Comparison of ENCODE assay signal across 1 fruit fly cellular context in genomic region chrX:16839905-16840304, dm6.
A peak's percentile ranks its signal among the peaks of the same experiment; 100 is the strongest.
TF ChIP-seq lines count a peak whose summit lies in the region.

No protein-coding gene starts in this region.

TF ChIP-seq in whole organism, embryonic, 481 proteins besides CTCF, POLR2A, EP300 and RAD21 (continued from another document and continues in another):
- TF ChIP-seq CG10147 (GFP tag; optimal IDR thresholded peaks at IDR 0.05; lab: Kevin White, UChicago), result no peak
- TF ChIP-seq Xbp1 (GFP tag; optimal IDR thresholded peaks at IDR 0.05; lab: Kevin White, UChicago), result no peak
- no peak for TF ChIP-seq CG15601 (tag; optimal IDR thresholded peaks at IDR 0.05; lab: Kevin White, UChicago)
- no peak for TF ChIP-seq bab2 (GFP tag; optimal IDR thresholded peaks at IDR 0.05; lab: Kevin White, UChicago)
- no peak for TF ChIP-seq Adf1 (GFP tag; IDR thresholded peaks at IDR 0.05; lab: Robert Waterston, UW)
- no peak for TF ChIP-seq Dip3 (GFP tag; optimal IDR thresholded peaks at IDR 0.05; lab: Kevin White, UChicago)
- peak; percentile 94 for TF ChIP-seq Ets65A (GFP tag; lab: Kevin White, UChicago)
- no peak for TF ChIP-seq p53 (GFP tag; optimal IDR thresholded peaks at IDR 0.05; lab: Kevin White, UChicago)
- no peak for TF ChIP-seq Atf6 (GFP tag; IDR thresholded peaks at IDR 0.05; lab: Robert Waterston, UW)
- no peak for TF ChIP-seq Sry-δ (GFP tag; optimal IDR thresholded peaks at IDR 0.05; lab: Kevin White, UChicago)
- TF ChIP-seq CG11247 (GFP tag; IDR thresholded peaks at IDR 0.05; lab: Robert Waterston, UW), result peak; percentile 34; the same call in 1 of the 2 replicates
- TF ChIP-seq chif (GFP tag; optimal IDR thresholded peaks at IDR 0.05; lab: Kevin White, UChicago), result peak in 1 of 2 experiments; percentile 7
- no peak for TF ChIP-seq jing (GFP tag; optimal IDR thresholded peaks at IDR 0.05; lab: Kevin White, UChicago)
- no peak for TF ChIP-seq br (optimal IDR thresholded peaks at IDR 0.05; lab: Kevin White, UChicago)
- peak; percentile 20 for TF ChIP-seq ind (GFP tag; optimal IDR thresholded peaks at IDR 0.05; lab: Kevin White, UChicago)
- TF ChIP-seq cas (GFP tag; IDR thresholded peaks at IDR 0.05; lab: Robert Waterston, UW), result no peak
- no peak for TF ChIP-seq slp2 (GFP tag; optimal IDR thresholded peaks at IDR 0.05; lab: Kevin White, UChicago)
- TF ChIP-seq CG1602 (GFP tag; optimal IDR thresholded peaks at IDR 0.05; lab: Kevin White, UChicago), result no peak
- TF ChIP-seq dpn (GFP tag; optimal IDR thresholded peaks at IDR 0.05; lab: Kevin White, UChicago), result peak in 1 of 2 experiments; percentile 33
- no peak for TF ChIP-seq tup (GFP tag; optimal IDR thresholded peaks at IDR 0.05; lab: Kevin White, UChicago)
- TF ChIP-seq CG4360 (GFP tag; IDR thresholded peaks at IDR 0.05; lab: Robert Waterston, UW), result no peak
- TF ChIP-seq NK7.1 (GFP tag; optimal IDR thresholded peaks at IDR 0.05; lab: Kevin White, UChicago), result no peak
- TF ChIP-seq Oli (tag; optimal IDR thresholded peaks at IDR 0.05; lab: Kevin White, UChicago), result no peak
- no peak for TF ChIP-seq dmrt11E (tag; optimal IDR thresholded peaks at IDR 0.05; lab: Kevin White, UChicago)
- TF ChIP-seq CG31388 (GFP tag; optimal IDR thresholded peaks at IDR 0.05; lab: Kevin White, UChicago), result no peak
- peak; percentile 2 for TF ChIP-seq bcd (GFP tag; optimal IDR thresholded peaks at IDR 0.05; lab: Kevin White, UChicago)
- no peak for TF ChIP-seq CG2129 (GFP tag; IDR thresholded peaks at IDR 0.05; lab: Robert Waterston, UW; ENCODE audit: partially characterized antibody)
- TF ChIP-seq CG11504 (tag; optimal IDR thresholded peaks at IDR 0.05; lab: Kevin White, UChicago), result peak; percentile 19
- TF ChIP-seq CG7786 (GFP tag; optimal IDR thresholded peaks at IDR 0.05; lab: Kevin White, UChicago), result no peak
- TF ChIP-seq CG7357 (GFP tag; IDR thresholded peaks at IDR 0.05; lab: Robert Waterston, UW), result no peak
- TF ChIP-seq Mad (GFP tag; optimal IDR thresholded peaks at IDR 0.05; lab: Kevin White, UChicago), result no peak
- TF ChIP-seq Doc3 (GFP tag; IDR thresholded peaks at IDR 0.05; lab: Robert Waterston, UW; ENCODE audit: partially characterized antibody), result no peak
- no peak for TF ChIP-seq esg (GFP tag; conservative IDR thresholded peaks at IDR 0.05; lab: Robert Waterston, UW)
- no peak for TF ChIP-seq CG13775 (GFP tag; optimal IDR thresholded peaks at IDR 0.05; lab: Kevin White, UChicago)
- no peak for TF ChIP-seq Dfd (GFP tag; optimal IDR thresholded peaks at IDR 0.05; lab: Kevin White, UChicago)
- TF ChIP-seq CG12104 (GFP tag; optimal IDR thresholded peaks at IDR 0.05; lab: Kevin White, UChicago), result no peak
- TF ChIP-seq CrebB (tag; optimal IDR thresholded peaks at IDR 0.05; lab: Kevin White, UChicago), result no peak
- no peak for TF ChIP-seq Antp (GFP tag; optimal IDR thresholded peaks at IDR 0.05; lab: Kevin White, UChicago)
- TF ChIP-seq gfzf (GFP tag; optimal IDR thresholded peaks at IDR 0.05; lab: Kevin White, UChicago), result peak; percentile 9
- no peak for TF ChIP-seq CG17385 (GFP tag; optimal IDR thresholded peaks at IDR 0.05; lab: Kevin White, UChicago)
- peak; percentile 15; the same call in 1 of the 2 replicates for TF ChIP-seq CG1024 (GFP tag; IDR thresholded peaks at IDR 0.05; lab: Robert Waterston, UW)
- TF ChIP-seq Deaf1 (tag; optimal IDR thresholded peaks at IDR 0.05; lab: Kevin White, UChicago), result no peak
- peak; percentile 56 for TF ChIP-seq Abd-B (GFP tag; optimal IDR thresholded peaks at IDR 0.05; lab: Kevin White, UChicago)
- peak; percentile 15; the same call in 1 of the 2 replicates for TF ChIP-seq NFAT (GFP tag; IDR thresholded peaks at IDR 0.05; lab: Robert Waterston, UW)
- TF ChIP-seq pzg (GFP tag; optimal IDR thresholded peaks at IDR 0.05; lab: Kevin White, UChicago), result peak; percentile 32
- TF ChIP-seq Aef1 (GFP tag; IDR thresholded peaks at IDR 0.05; lab: Robert Waterston, UW), result peak; percentile 11; the same call in 1 of the 3 replicates
- no peak for TF ChIP-seq Atf3 (GFP tag; optimal IDR thresholded peaks at IDR 0.05; lab: Kevin White, UChicago)
- no peak for TF ChIP-seq CG12071 (GFP tag; optimal IDR thresholded peaks at IDR 0.05; lab: Kevin White, UChicago)
- TF ChIP-seq inv (GFP tag; IDR thresholded peaks at IDR 0.05; lab: Robert Waterston, UW; ENCODE audit: partially characterized antibody), result no peak
- peak; percentile 38; the same call in 1 of the 2 replicates for TF ChIP-seq amos (GFP tag; IDR thresholded peaks at IDR 0.05; lab: Robert Waterston, UW; ENCODE audit: partially characterized antibody)
- no peak for TF ChIP-seq lbe (GFP tag; optimal IDR thresholded peaks at IDR 0.05; lab: Kevin White, UChicago)
- TF ChIP-seq PHDP (tag; optimal IDR thresholded peaks at IDR 0.05; lab: Kevin White, UChicago), result no peak
- TF ChIP-seq grn (GFP tag; optimal IDR thresholded peaks at IDR 0.05; lab: Kevin White, UChicago), result no peak
- peak; percentile 18 for TF ChIP-seq CG8944 (GFP tag; optimal IDR thresholded peaks at IDR 0.05; lab: Kevin White, UChicago)
- 0 out of 2 replicates have a peak, but pooled peaks have one; percentile 33 for TF ChIP-seq CG5953 (GFP tag; IDR thresholded peaks at IDR 0.05; lab: Robert Waterston, UW)
- TF ChIP-seq CG6272 (GFP tag; IDR thresholded peaks at IDR 0.05; lab: Robert Waterston, UW), result no peak
- no peak for TF ChIP-seq chinmo (GFP tag; IDR thresholded peaks at IDR 0.05; lab: Robert Waterston, UW; ENCODE audit: partially characterized antibody)
- TF ChIP-seq Meics (GFP tag; optimal IDR thresholded peaks at IDR 0.05; lab: Kevin White, UChicago), result no peak
- TF ChIP-seq lmd (GFP tag; IDR thresholded peaks at IDR 0.05; lab: Robert Waterston, UW), result no peak; the same call in 1 of the 2 replicates
- no peak for TF ChIP-seq ara (GFP tag; IDR thresholded peaks at IDR 0.05; lab: Robert Waterston, UW)
- TF ChIP-seq CG16813 (GFP tag; IDR thresholded peaks at IDR 0.05; lab: Robert Waterston, UW; ENCODE audit: partially characterized antibody), result no peak
- TF ChIP-seq Hsf (GFP tag; optimal IDR thresholded peaks at IDR 0.05; lab: Kevin White, UChicago), result no peak
- TF ChIP-seq CG11723 (GFP tag; optimal IDR thresholded peaks at IDR 0.05; lab: Kevin White, UChicago), result no peak
- no peak for TF ChIP-seq Vsx1 (GFP tag; optimal IDR thresholded peaks at IDR 0.05; lab: Kevin White, UChicago)
- TF ChIP-seq gem (tag; optimal IDR thresholded peaks at IDR 0.05; lab: Kevin White, UChicago), result no peak
- TF ChIP-seq CG17361 (GFP tag; IDR thresholded peaks at IDR 0.05; lab: Robert Waterston, UW), result no peak
- peak; percentile 14 for TF ChIP-seq Lhr (GFP tag; optimal IDR thresholded peaks at IDR 0.05; lab: Kevin White, UChicago)
- peak; percentile 29 for TF ChIP-seq HmgZ (tag; optimal IDR thresholded peaks at IDR 0.05; lab: Kevin White, UChicago)
- TF ChIP-seq nmo (GFP tag; optimal IDR thresholded peaks at IDR 0.05; lab: Kevin White, UChicago), result peak; percentile 30
- TF ChIP-seq CG6683 (GFP tag; optimal IDR thresholded peaks at IDR 0.05; lab: Kevin White, UChicago), result no peak
- TF ChIP-seq ci (GFP tag; IDR thresholded peaks at IDR 0.05; lab: Robert Waterston, UW), result no peak
- TF ChIP-seq crol (GFP tag; IDR thresholded peaks at IDR 0.05; lab: Robert Waterston, UW), result peak; percentile 41; the same call in 1 of the 2 replicates
- no peak for TF ChIP-seq insv (GFP tag; optimal IDR thresholded peaks at IDR 0.05; lab: Kevin White, UChicago)
- TF ChIP-seq pum (GFP tag; optimal IDR thresholded peaks at IDR 0.05; lab: Kevin White, UChicago), result peak; percentile 3
- peak; percentile 14; the same call in 1 of the 2 replicates for TF ChIP-seq ttk (GFP tag; IDR thresholded peaks at IDR 0.05; lab: Robert Waterston, UW)
- no peak for TF ChIP-seq Poxn (GFP tag; IDR thresholded peaks at IDR 0.05; lab: Robert Waterston, UW)
- TF ChIP-seq E2f2 (GFP tag; IDR thresholded peaks at IDR 0.05; lab: Robert Waterston, UW), result peak; percentile 80
- TF ChIP-seq Pdp1 (GFP tag; optimal IDR thresholded peaks at IDR 0.05; lab: Kevin White, UChicago), result peak in 1 of 2 experiments; percentile 90
- TF ChIP-seq lov (optimal IDR thresholded peaks at IDR 0.05; lab: Kevin White, UChicago), result no peak
- TF ChIP-seq lov (GFP tag; IDR thresholded peaks at IDR 0.05; lab: Robert Waterston, UW), result 0 out of 3 replicates have a peak, but pooled peaks have one; percentile 27
- TF ChIP-seq YL-1 (GFP tag; optimal IDR thresholded peaks at IDR 0.05; lab: Kevin White, UChicago), result no peak
- no peak for TF ChIP-seq zen2 (GFP tag; IDR thresholded peaks at IDR 0.05; lab: Robert Waterston, UW; ENCODE audit: partially characterized antibody)
- no peak for TF ChIP-seq chn (GFP tag; optimal IDR thresholded peaks at IDR 0.05; lab: Kevin White, UChicago)
- peak; percentile 14; the same call in 1 of the 4 replicates for TF ChIP-seq Gug (GFP tag; IDR thresholded peaks at IDR 0.05; lab: Robert Waterston, UW)
- no peak for TF ChIP-seq Hr78 (GFP tag; optimal IDR thresholded peaks at IDR 0.05; lab: Kevin White, UChicago)
- TF ChIP-seq ato (GFP tag; IDR thresholded peaks at IDR 0.05; lab: Robert Waterston, UW; ENCODE audit: partially characterized antibody), result no peak
- TF ChIP-seq CG8765 (GFP tag; IDR thresholded peaks at IDR 0.05; lab: Robert Waterston, UW), result no peak
- peak; percentile 96 for TF ChIP-seq CG2199 (GFP tag; IDR thresholded peaks at IDR 0.05; lab: Robert Waterston, UW)
- TF ChIP-seq CG18011 (GFP tag; optimal IDR thresholded peaks at IDR 0.05; lab: Kevin White, UChicago), result peak; percentile 99
- no peak for TF ChIP-seq CG4424 (GFP tag; optimal IDR thresholded peaks at IDR 0.05; lab: Kevin White, UChicago)
- no peak for TF ChIP-seq pita (GFP tag; optimal IDR thresholded peaks at IDR 0.05; lab: Kevin White, UChicago)
- no peak for TF ChIP-seq Sry-β (GFP tag; optimal IDR thresholded peaks at IDR 0.05; lab: Kevin White, UChicago)
- TF ChIP-seq CG13287 (GFP tag; IDR thresholded peaks at IDR 0.05; lab: Robert Waterston, UW; ENCODE audit: partially characterized antibody), result no peak; the same call in 1 of the 2 replicates
- TF ChIP-seq bsh (GFP tag; optimal IDR thresholded peaks at IDR 0.05; lab: Kevin White, UChicago), result no peak
- TF ChIP-seq Blimp-1 (GFP tag; optimal IDR thresholded peaks at IDR 0.05; lab: Kevin White, UChicago), result no peak
- no peak for TF ChIP-seq usp (GFP tag; optimal IDR thresholded peaks at IDR 0.05; lab: Kevin White, UChicago)
- peak; percentile 84 for TF ChIP-seq Myb (GFP tag; optimal IDR thresholded peaks at IDR 0.05; lab: Kevin White, UChicago)
- 0 out of 3 replicates have a peak, but pooled peaks have one; percentile 33 for TF ChIP-seq ken (GFP tag; IDR thresholded peaks at IDR 0.05; lab: Robert Waterston, UW)
- TF ChIP-seq NfI (GFP tag; optimal IDR thresholded peaks at IDR 0.05; lab: Kevin White, UChicago), result peak; percentile 6
- TF ChIP-seq CG4707 (GFP tag; optimal IDR thresholded peaks at IDR 0.05; lab: Kevin White, UChicago), result no peak
- TF ChIP-seq Med (GFP tag; lab: Kevin White, UChicago), result peak; percentile 78
- TF ChIP-seq CG17802 (tag; optimal IDR thresholded peaks at IDR 0.05; lab: Kevin White, UChicago), result no peak
- TF ChIP-seq CG3065 (GFP tag; optimal IDR thresholded peaks at IDR 0.05; lab: Kevin White, UChicago), result no peak
- no peak for TF ChIP-seq tgo (GFP tag; IDR thresholded peaks at IDR 0.05; lab: Robert Waterston, UW)
- TF ChIP-seq CG14667 (GFP tag; IDR thresholded peaks at IDR 0.05; lab: Robert Waterston, UW), result no peak
- TF ChIP-seq grau (tag; optimal IDR thresholded peaks at IDR 0.05; lab: Kevin White, UChicago), result no peak
- no peak for TF ChIP-seq CG7745 (tag; optimal IDR thresholded peaks at IDR 0.05; lab: Kevin White, UChicago)
- no peak for TF ChIP-seq wdn (GFP tag; IDR thresholded peaks at IDR 0.05; lab: Robert Waterston, UW)
- no peak for TF ChIP-seq CG4820 (GFP tag; optimal IDR thresholded peaks at IDR 0.05; lab: Kevin White, UChicago)
- TF ChIP-seq HLHmδ (GFP tag; optimal IDR thresholded peaks at IDR 0.05; lab: Kevin White, UChicago), result no peak
- TF ChIP-seq CG30403 (GFP tag; optimal IDR thresholded peaks at IDR 0.05; lab: Kevin White, UChicago), result no peak
- TF ChIP-seq ranshi (GFP tag; IDR thresholded peaks at IDR 0.05; lab: Robert Waterston, UW), result no peak
- peak; percentile 57; the same call in 1 of the 2 replicates for TF ChIP-seq sob (GFP tag; IDR thresholded peaks at IDR 0.05; lab: Robert Waterston, UW)
- no peak for TF ChIP-seq CG10462 (GFP tag; optimal IDR thresholded peaks at IDR 0.05; lab: Kevin White, UChicago)
- TF ChIP-seq pfk (GFP tag; optimal IDR thresholded peaks at IDR 0.05; lab: Kevin White, UChicago), result no peak
- no peak for TF ChIP-seq CG15696 (tag; optimal IDR thresholded peaks at IDR 0.05; lab: Kevin White, UChicago)
- no peak for TF ChIP-seq HLH4C (GFP tag; IDR thresholded peaks at IDR 0.05; lab: Robert Waterston, UW; ENCODE audit: partially characterized antibody)
- TF ChIP-seq CG18619 (GFP tag; optimal IDR thresholded peaks at IDR 0.05; lab: Kevin White, UChicago), result no peak
- no peak for TF ChIP-seq CG4328 (GFP tag; optimal IDR thresholded peaks at IDR 0.05; lab: Kevin White, UChicago)
- TF ChIP-seq CG33557 (GFP tag; optimal IDR thresholded peaks at IDR 0.05; lab: Kevin White, UChicago), result no peak
- TF ChIP-seq croc (GFP tag; conservative IDR thresholded peaks at IDR 0.05; lab: Robert Waterston, UW), result no peak
- TF ChIP-seq Ravus (GFP tag; IDR thresholded peaks at IDR 0.05; lab: Robert Waterston, UW), result no peak
- peak; percentile 30 for TF ChIP-seq CG7839 (tag; optimal IDR thresholded peaks at IDR 0.05; lab: Kevin White, UChicago)
- peak; percentile 33 for TF ChIP-seq Ets97D (GFP tag; optimal IDR thresholded peaks at IDR 0.05; lab: Kevin White, UChicago)
- TF ChIP-seq jigr1 (GFP tag; IDR thresholded peaks at IDR 0.05; lab: Robert Waterston, UW), result no peak
- TF ChIP-seq GATAe (GFP tag; conservative IDR thresholded peaks at IDR 0.05; lab: Robert Waterston, UW), result no peak
- TF ChIP-seq CG12155 (GFP tag; optimal IDR thresholded peaks at IDR 0.05; lab: Kevin White, UChicago), result no peak
- TF ChIP-seq CG6791 (GFP tag; IDR thresholded peaks at IDR 0.05; lab: Robert Waterston, UW; ENCODE audit: partially characterized antibody), result 0 out of 3 replicates have a peak, but pooled peaks have one; percentile 46
- no peak for TF ChIP-seq lab (GFP tag; optimal IDR thresholded peaks at IDR 0.05; lab: Kevin White, UChicago)
- TF ChIP-seq CG11398 (GFP tag; optimal IDR thresholded peaks at IDR 0.05; lab: Kevin White, UChicago), result no peak
- TF ChIP-seq CG1603 (tag; optimal IDR thresholded peaks at IDR 0.05; lab: Kevin White, UChicago), result peak; percentile 43
- peak; percentile 55 for TF ChIP-seq Rfx (GFP tag; IDR thresholded peaks at IDR 0.05; lab: Robert Waterston, UW)
- TF ChIP-seq gsb (GFP tag; IDR thresholded peaks at IDR 0.05; lab: Robert Waterston, UW), result no peak
- TF ChIP-seq CG3407 (GFP tag; optimal IDR thresholded peaks at IDR 0.05; lab: Kevin White, UChicago), result no peak
